Worm (Caenorhabditis elegans): ENCODE data around the gene R08A2.5.

DNA sequence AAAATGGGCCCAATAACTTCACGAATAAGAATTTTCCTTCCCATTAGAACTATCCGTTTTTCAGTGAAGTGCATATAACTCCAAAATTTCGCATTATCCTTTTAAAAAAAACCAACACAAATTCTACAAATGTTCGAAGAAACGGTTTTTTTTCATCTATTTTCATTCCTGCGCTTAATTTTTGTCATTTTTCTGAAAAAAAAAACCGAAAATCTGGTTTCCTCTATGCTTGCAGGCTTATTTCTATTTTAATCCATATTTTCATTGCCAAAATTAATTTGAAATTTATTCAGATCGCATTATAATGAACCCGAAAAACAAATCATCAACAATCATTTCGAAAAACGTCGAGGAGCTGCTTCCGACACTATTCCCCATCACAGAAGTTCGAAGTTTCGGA is 13.8 kb upstream of the R08A2.5 start, which contains the start of gene set-5:
- TF ChIP-seq hlh-4 (tag; optimal IDR thresholded peaks at IDR 0.05) = no peak
- no peak for TF ChIP-seq lin-15B (tag; optimal IDR thresholded peaks at IDR 0.05)
- TF ChIP-seq mdl-1 (tag; optimal IDR thresholded peaks at IDR 0.05) = no peak
- no peak for TF ChIP-seq tbx-2 (tag; optimal IDR thresholded peaks at IDR 0.05)
- TF ChIP-seq lin-13 (GFP tag; optimal IDR thresholded peaks at IDR 0.05) = no peak
